Worm (Caenorhabditis elegans) whole organism, L4 larva: Measurements from ENCODE around the gene amdh-1.

ENCODE experiments used
- F37D6.2 ChIP-seq: sonication (generic microtip); optimal IDR thresholded peaks from 2 replicates; lab custom pipeline; 2016; ENCODE audit warnings: mild to moderate bottlenecking, missing genetic modification characterization, missing compliant biosample characterization
- F49E8.2 ChIP-seq: sonication (generic microtip); optimal IDR thresholded peaks from 2 replicates; lab custom pipeline; 2016; ENCODE audit warnings: missing compliant biosample characterization, mild to moderate bottlenecking, missing genetic modification characterization, borderline replicate concordance
- Y48G9A.11 ChIP-seq: fragments of 200-800 bp; sonication (Bioruptor generic); IDR thresholded peaks from 2 replicates; pipeline ENCODE4 v1.3.6; 2022; ENCODE audit warnings: missing genetic modification reagents, missing genetic modification characterization, missing compliant biosample characterization
- Y5F2A.4 ChIP-seq: fragments of 200-800 bp; sonication (Bioruptor generic); optimal IDR thresholded peaks from 2 replicates; lab custom pipeline; 2018; ENCODE audit warnings: mild to moderate bottlenecking, missing genetic modification characterization, missing compliant biosample characterization
- ZK337.2 ChIP-seq: fragments of 200-800 bp; sonication (Bioruptor generic); IDR thresholded peaks from 2 replicates; pipeline ENCODE4 v1.3.6; 2022; ENCODE audit warnings: missing genetic modification reagents, missing genetic modification characterization, missing compliant biosample characterization
- aly-2 ChIP-seq: sonication (generic microtip); optimal IDR thresholded peaks from 2 replicates; lab custom pipeline; 2018; ENCODE audit warnings: missing biosample characterization, missing genetic modification characterization
- arid-1 ChIP-seq: fragments of 200-800 bp; sonication (Bioruptor generic); conservative IDR thresholded peaks from 2 replicates; pipeline ENCODE4 v1.3.6; 2022; ENCODE audit warnings: missing genetic modification reagents, missing genetic modification characterization, missing compliant biosample characterization
- ceh-32 ChIP-seq: sonication (generic microtip); optimal IDR thresholded peaks from 2 replicates; lab custom pipeline; 2016; ENCODE audit warnings: mild to moderate bottlenecking, missing genetic modification characterization, missing compliant biosample characterization; ENCODE audit not compliant: poor library complexity
- ceh-44 ChIP-seq: fragments of 200-800 bp; sonication (Bioruptor generic); IDR thresholded peaks from 2 replicates; pipeline ENCODE4 v1.3.6; 2022; ENCODE audit warnings: missing genetic modification reagents, missing genetic modification characterization, missing compliant biosample characterization
- ceh-82 ChIP-seq: sonication (generic microtip); optimal IDR thresholded peaks from 2 replicates; lab custom pipeline; 2017; ENCODE audit warnings: missing biosample characterization, missing genetic modification characterization
- daf-12 ChIP-seq: fragments of 150-350 bp; optimal IDR thresholded peaks from 2 replicates; lab custom pipeline; 2014; ENCODE audit warnings: missing biosample characterization, missing genetic modification reagents, missing genetic modification characterization
- daf-16 ChIP-seq, 3 experiments: sonication (generic microtip); optimal IDR thresholded peaks; 2 replicates each; lab custom pipeline; 2016 to 2017; ENCODE audit warnings: missing genetic modification characterization in 3 of 3, missing genetic modification reagents in 3 of 3, mild to moderate bottlenecking in 2 of 3, missing compliant biosample characterization in 2 of 3, missing biosample characterization in 1 of 3, moderate library complexity in 1 of 3
- daf-19 ChIP-seq: fragments of 200-800 bp; sonication (Bioruptor generic); conservative IDR thresholded peaks from 2 replicates; pipeline ENCODE4 v1.3.6; 2022; ENCODE audit warnings: missing genetic modification characterization, missing compliant biosample characterization
- dmd-6 ChIP-seq: fragments of 200-800 bp; sonication (Bioruptor generic); IDR thresholded peaks from 2 replicates; pipeline ENCODE4 v1.3.6; 2022; ENCODE audit warnings: missing genetic modification reagents, missing genetic modification characterization, missing compliant biosample characterization
- dmd-9 ChIP-seq: fragments of 200-800 bp; sonication (Bioruptor generic); IDR thresholded peaks from 2 replicates; pipeline ENCODE4 v1.3.6; 2022; ENCODE audit warnings: missing genetic modification reagents, missing genetic modification characterization, missing compliant biosample characterization
- dpl-1 ChIP-seq: fragments of 150-350 bp; optimal IDR thresholded peaks from 2 replicates; lab custom pipeline; 2014; ENCODE audit warnings: missing biosample characterization, missing genetic modification reagents, missing genetic modification characterization
- fkh-10 ChIP-seq: fragments of 150-350 bp; optimal IDR thresholded peaks from 2 replicates; lab custom pipeline; 2014; ENCODE audit warnings: missing biosample characterization, missing genetic modification reagents, missing genetic modification characterization
- fos-1 ChIP-seq: fragments of 150-350 bp; optimal IDR thresholded peaks from 2 replicates; lab custom pipeline; 2014; ENCODE audit warnings: missing biosample characterization, missing genetic modification characterization
- gei-8 ChIP-seq: fragments of 200-800 bp; sonication (Bioruptor generic); optimal IDR thresholded peaks from 2 replicates; lab custom pipeline; 2018; ENCODE audit warnings: mild to moderate bottlenecking, missing genetic modification characterization, missing compliant biosample characterization
- hif-1 ChIP-seq, 2 experiments: sonication (generic microtip); optimal IDR thresholded peaks; 2 replicates each; lab custom pipeline; 2016 to 2017; ENCODE audit warnings: missing compliant biosample characterization in 2 of 2, missing genetic modification characterization in 2 of 2, missing genetic modification reagents in 2 of 2, missing genotype in 2 of 2, mild to moderate bottlenecking in 1 of 2
- hlh-30 ChIP-seq: sonication (generic microtip); optimal IDR thresholded peaks from 2 replicates; lab custom pipeline; 2017; ENCODE audit warnings: antibody characterized with exemption, mild to moderate bottlenecking, missing genetic modification characterization, missing compliant biosample characterization; ENCODE audit not compliant: insufficient read depth
- jun-1 ChIP-seq: fragments of 150-350 bp; optimal IDR thresholded peaks from 2 replicates; lab custom pipeline; 2014; ENCODE audit warnings: missing biosample characterization, missing genetic modification reagents, missing genetic modification characterization
- lin-1 ChIP-seq: fragments of 200-800 bp; sonication (Bioruptor generic); IDR thresholded peaks from 2 replicates; pipeline ENCODE4 v1.3.6; 2022; ENCODE audit warnings: missing genetic modification reagents, missing genetic modification characterization, missing compliant biosample characterization
- lin-13 ChIP-seq: fragments of 150-350 bp; optimal IDR thresholded peaks from 2 replicates; lab custom pipeline; 2014; ENCODE audit warnings: missing biosample characterization, missing genetic modification reagents, missing genetic modification characterization
- lin-38 ChIP-seq: fragments of 200-800 bp; sonication (Bioruptor generic); IDR thresholded peaks from 2 replicates; pipeline ENCODE4 v1.3.6; 2022; ENCODE audit warnings: missing genetic modification reagents, missing genetic modification characterization, missing compliant biosample characterization
- lir-3 ChIP-seq: sonication (generic microtip); optimal IDR thresholded peaks from 2 replicates; lab custom pipeline; 2016; ENCODE audit warnings: mild to moderate bottlenecking, missing genetic modification characterization, missing compliant biosample characterization
- lsy-2 ChIP-seq, 2 experiments: fragments of 150-350 bp in 1 of 2; sonication (generic microtip) in 1 of 2; optimal IDR thresholded peaks; 2 replicates each; lab custom pipeline; 2014 to 2017; ENCODE audit warnings: missing biosample characterization in 2 of 2, missing genetic modification characterization in 2 of 2
- madf-9 ChIP-seq: fragments of 200-800 bp; sonication (Bioruptor generic); conservative IDR thresholded peaks from 2 replicates; pipeline ENCODE4 v1.3.6; 2022; ENCODE audit warnings: missing genetic modification reagents, missing genetic modification characterization, missing compliant biosample characterization
- mdl-1 ChIP-seq, 2 experiments: fragments of 150-350 bp in 1 of 2; sonication (generic microtip) in 1 of 2; optimal IDR thresholded peaks; 2 replicates each; lab custom pipeline; 2014 to 2017; ENCODE audit warnings: missing biosample characterization in 2 of 2, missing genetic modification characterization in 2 of 2
- mdt-29 ChIP-seq: fragments of 200-800 bp; sonication (Bioruptor generic); IDR thresholded peaks from 2 replicates; pipeline ENCODE4 v1.3.6; 2022; ENCODE audit warnings: missing genetic modification reagents, missing genetic modification characterization, missing compliant biosample characterization
- mep-1 ChIP-seq: fragments of 150-350 bp; sonication (generic microtip); optimal IDR thresholded peaks from 3 replicates; lab custom pipeline; 2014; ENCODE audit warnings: missing biosample characterization, missing genetic modification characterization
- mxl-2 ChIP-seq: fragments of 200-800 bp; sonication (Bioruptor generic); conservative IDR thresholded peaks from 2 replicates; pipeline ENCODE4 v1.3.6; 2022; ENCODE audit warnings: missing genetic modification reagents, missing genetic modification characterization, missing compliant biosample characterization
- mxl-3 ChIP-seq: fragments of 200-800 bp; sonication (Bioruptor generic); optimal IDR thresholded peaks from 2 replicates; lab custom pipeline; 2018; ENCODE audit warnings: mild to moderate bottlenecking, missing genetic modification characterization, missing compliant biosample characterization
- nhr-102 ChIP-seq: sonication (generic microtip); optimal IDR thresholded peaks from 2 replicates; lab custom pipeline; 2016; ENCODE audit warnings: mild to moderate bottlenecking, missing genetic modification characterization, moderate library complexity, missing compliant biosample characterization
- nhr-11 ChIP-seq: fragments of 150-350 bp; optimal IDR thresholded peaks from 2 replicates; lab custom pipeline; 2014; ENCODE audit warnings: missing biosample characterization, missing genetic modification characterization
- nhr-237 ChIP-seq: sonication (generic microtip); optimal IDR thresholded peaks from 2 replicates; lab custom pipeline; 2017; ENCODE audit warnings: missing biosample characterization, missing genetic modification characterization
- nhr-42 ChIP-seq: fragments of 200-800 bp; sonication (Bioruptor generic); IDR thresholded peaks from 2 replicates; pipeline ENCODE4 v1.3.6; 2022; ENCODE audit warnings: missing genetic modification characterization, missing compliant biosample characterization
- nhr-6 ChIP-seq: fragments of 150-350 bp; optimal IDR thresholded peaks from 2 replicates; lab custom pipeline; 2014; ENCODE audit warnings: missing biosample characterization, missing genetic modification characterization
- php-3 ChIP-seq: fragments of 200-800 bp; sonication (Bioruptor generic); IDR thresholded peaks from 2 replicates; pipeline ENCODE4 v1.3.6; 2022; ENCODE audit warnings: missing genetic modification reagents, missing genetic modification characterization, missing compliant biosample characterization
- pqm-1 ChIP-seq: sonication (generic microtip); optimal IDR thresholded peaks from 2 replicates; lab custom pipeline; 2017; ENCODE audit warnings: missing biosample characterization, missing genetic modification characterization
- sdz-12 ChIP-seq: fragments of 200-800 bp; sonication (Bioruptor generic); optimal IDR thresholded peaks from 2 replicates; lab custom pipeline; 2018; ENCODE audit warnings: mild to moderate bottlenecking, missing genetic modification characterization, missing compliant biosample characterization
- skn-1 ChIP-seq: fragments of 150-350 bp; optimal IDR thresholded peaks from 2 replicates; lab custom pipeline; 2014; ENCODE audit warnings: missing biosample characterization, missing genetic modification characterization
- snpc-4 ChIP-seq: fragments of 150-350 bp; optimal IDR thresholded peaks from 2 replicates; lab custom pipeline; 2014; ENCODE audit warnings: missing biosample characterization, missing genetic modification characterization
- unc-39 ChIP-seq: sonication (generic microtip); optimal IDR thresholded peaks from 2 replicates; lab custom pipeline; 2017; ENCODE audit warnings: missing biosample characterization, missing genetic modification characterization
- unc-62 ChIP-seq, 3 experiments: fragments of 150-350 bp in 1 of 3; sonication (generic microtip); optimal IDR thresholded peaks in 2 of 3; peaks in 1 of 3; 1 replicate in 1 of 3; 2 replicates in 2 of 3; lab custom pipeline; 2014 to 2017; ENCODE audit warnings: missing biosample characterization in 3 of 3, missing genetic modification characterization in 3 of 3, missing genetic modification reagents in 3 of 3, missing genotype in 1 of 3
- zfp-2 ChIP-seq: sonication (generic microtip); optimal IDR thresholded peaks from 2 replicates; lab custom pipeline; 2016; ENCODE audit warnings: mild to moderate bottlenecking, missing genetic modification characterization, missing compliant biosample characterization
- zfp-3 ChIP-seq: fragments of 200-800 bp; sonication (Bioruptor generic); conservative IDR thresholded peaks from 2 replicates; pipeline ENCODE4 v1.3.6; 2022; ENCODE audit warnings: missing genetic modification reagents, missing genetic modification characterization, missing compliant biosample characterization
- zip-2 ChIP-seq: fragments of 150-350 bp; optimal IDR thresholded peaks from 2 replicates; lab custom pipeline; 2014; ENCODE audit warnings: missing biosample characterization, missing genetic modification characterization
- ztf-11 ChIP-seq: fragments of 150-350 bp; optimal IDR thresholded peaks from 2 replicates; lab custom pipeline; 2014; ENCODE audit warnings: missing biosample characterization, missing genetic modification characterization
- ztf-7 ChIP-seq: fragments of 150-350 bp; optimal IDR thresholded peaks from 2 replicates; lab custom pipeline; 2014; ENCODE audit warnings: missing biosample characterization, missing genetic modification characterization

Gene amdh-1

ce11 chrIII:6280070-6280596 lies 28.5 kb downstream of the amdh-1 start, which contains the start of gene hmg-1.2:
Gene hmg-1.2 (plus strand): TSS chrIII:6280380.
- TF ChIP-seq mep-1 (tag; lab: Kevin White, UChicago) (peak; percentile 84), ztf-11 (tag; lab: Kevin White, UChicago) (no peak), fos-1 (tag; lab: Kevin White, UChicago) (no peak), mxl-3 (GFP tag; lab: Kevin White, UChicago) (peak; percentile 74), zfp-2 (tag; lab: Kevin White, UChicago) (no peak), unc-39 (no peak), jun-1 (tag; lab: Kevin White, UChicago) (peak; percentile 60), ceh-44 (GFP tag; lab: Robert Waterston, UW) (no peak), daf-16 (GFP tag; optimal IDR thresholded peaks at IDR 0.05; lab: Kevin White, UChicago) (peak; percentile 66 to 81), daf-16 (tag; optimal IDR thresholded peaks at IDR 0.05; lab: Kevin White, UChicago) (peak; percentile 67), mdt-29 (GFP tag; lab: Robert Waterston, UW) (no peak), nhr-6 (tag; lab: Kevin White, UChicago) (peak; percentile 39), Y48G9A.11 (GFP tag; lab: Robert Waterston, UW) (no peak), snpc-4 (tag; lab: Kevin White, UChicago) (no peak), lin-13 (peak; percentile 56), lin-1 (GFP tag; lab: Robert Waterston, UW) (peak; percentile 33; the same call in 1 of the 2 replicates), madf-9 (GFP tag; lab: Robert Waterston, UW) (0 out of 2 replicates have a peak, but pooled peaks have one; percentile 40), nhr-42 (no peak), gei-8 (GFP tag; lab: Kevin White, UChicago) (peak; percentile 30), php-3 (GFP tag; lab: Robert Waterston, UW) (0 out of 2 replicates have a peak, but pooled peaks have one; percentile 11), lin-38 (GFP tag; lab: Robert Waterston, UW) (peak; percentile 52), ZK337.2 (no peak), arid-1 (GFP tag; lab: Robert Waterston, UW) (peak; percentile 77), mxl-2 (GFP tag; lab: Robert Waterston, UW) (no peak), ceh-82 (tag; lab: Kevin White, UChicago) (no peak), pqm-1 (no peak), zfp-3 (GFP tag; lab: Robert Waterston, UW) (peak; percentile 70; the same call in 1 of the 2 replicates), nhr-102 (tag; lab: Kevin White, UChicago) (peak; percentile 43), Y5F2A.4 (GFP tag; lab: Kevin White, UChicago) (no peak), nhr-237 (tag; lab: Kevin White, UChicago) (no peak), lir-3 (tag; lab: Kevin White, UChicago) (no peak), dmd-6 (GFP tag; lab: Robert Waterston, UW) (peak; percentile 66), sdz-12 (GFP tag; lab: Kevin White, UChicago) (no peak), mdl-1 (tag; optimal IDR thresholded peaks at IDR 0.05; lab: Kevin White, UChicago) (peak; percentile 83 to 87), daf-12 (tag; lab: Kevin White, UChicago) (no peak), F49E8.2 (tag; lab: Kevin White, UChicago) (no peak), hlh-30 (tag; lab: Kevin White, UChicago) (peak; percentile 93), unc-62 (GFP tag; optimal IDR thresholded peaks at IDR 0.05 in 1 of 2; lab: Kevin White, UChicago) (peak in 1 of 2 experiments; percentile 99), unc-62 (tag; optimal IDR thresholded peaks at IDR 0.05; lab: Kevin White, UChicago) (no peak), fkh-10 (peak; percentile 16), lsy-2 (tag; optimal IDR thresholded peaks at IDR 0.05; lab: Kevin White, UChicago) (peak; percentile 54 to 83), dmd-9 (GFP tag; lab: Robert Waterston, UW) (no peak), dpl-1 (GFP tag; lab: Kevin White, UChicago) (peak; percentile 62), aly-2 (tag; lab: Kevin White, UChicago) (no peak), nhr-11 (tag; lab: Kevin White, UChicago) (peak; percentile 77), hif-1 (tag; optimal IDR thresholded peaks at IDR 0.05; lab: Kevin White, UChicago) (peak in 1 of 2 experiments; percentile 78), skn-1 (tag; lab: Kevin White, UChicago) (no peak), ztf-7 (peak; percentile 16), zip-2 (tag; lab: Kevin White, UChicago) (no peak), ceh-32 (no peak), F37D6.2 (peak; percentile 61), daf-19 (0 out of 2 replicates have a peak, but pooled peaks have one; percentile 66)
